Worm (Caenorhabditis elegans) whole organism, L1 larva: ENCODE data around the gene nlp-34.
A peak's percentile ranks its signal among the peaks of the same experiment; 100 is the strongest.

Experiments
- C04F5.9 ChIP-seq: sonication (generic microtip); optimal IDR thresholded peaks from 2 replicates; lab custom pipeline; 2016; ENCODE audit warnings: missing genetic modification characterization, missing compliant biosample characterization
- C34B4.2 ChIP-seq: sonication (generic microtip); optimal IDR thresholded peaks from 2 replicates; lab custom pipeline; 2017; ENCODE audit warnings: mild to moderate bottlenecking, missing genetic modification characterization, missing compliant biosample characterization
- Y116A8C.19 ChIP-seq: sonication (generic microtip); optimal IDR thresholded peaks from 2 replicates; lab custom pipeline; 2016; ENCODE audit warnings: missing compliant biosample characterization, missing genetic modification characterization, borderline replicate concordance
- blmp-1 ChIP-seq: fragments of 150-350 bp; optimal IDR thresholded peaks from 2 replicates; lab custom pipeline; 2014; ENCODE audit warnings: missing biosample characterization, missing genetic modification characterization
- ceh-82 ChIP-seq, 3 experiments: fragments of 150-350 bp in 1 of 3; sonication (generic microtip) in 2 of 3; optimal IDR thresholded peaks; 2 replicates each; lab custom pipeline; 2014 to 2017; ENCODE audit warnings: missing biosample characterization in 3 of 3, missing genetic modification characterization in 3 of 3
- ceh-88 ChIP-seq: fragments of 200-800 bp; sonication (Bioruptor generic); IDR thresholded peaks from 2 replicates; pipeline ENCODE4 v1.3.6; 2022; ENCODE audit warnings: missing genetic modification characterization, missing compliant biosample characterization
- dpl-1 ChIP-seq, 3 experiments: fragments of 150-350 bp in 2 of 3; sonication (generic microtip) in 1 of 3; optimal IDR thresholded peaks; 2 replicates each; lab custom pipeline; 2014 to 2017; ENCODE audit warnings: missing biosample characterization in 3 of 3, missing genetic modification characterization in 3 of 3, missing genetic modification reagents in 3 of 3
- dsc-1 ChIP-seq: sonication (generic microtip); optimal IDR thresholded peaks from 2 replicates; lab custom pipeline; 2016; ENCODE audit warnings: mild to moderate bottlenecking, missing genetic modification characterization, missing compliant biosample characterization
- efl-1 ChIP-seq, 4 experiments: fragments of 150-350 bp; optimal IDR thresholded peaks in 3 of 4; peaks in 1 of 4; 1 replicate in 1 of 4; 2 replicates in 3 of 4; lab custom pipeline; 2014; ENCODE audit warnings: missing biosample characterization in 2 of 4, missing genetic modification characterization in 2 of 4, missing genetic modification reagents in 2 of 4
- efl-3 ChIP-seq: fragments of 200-800 bp; sonication (Bioruptor generic); optimal IDR thresholded peaks from 2 replicates; lab custom pipeline; 2018; ENCODE audit warnings: mild to moderate bottlenecking, missing genetic modification characterization, missing compliant biosample characterization
- egl-13 ChIP-seq: sonication (generic microtip); optimal IDR thresholded peaks from 2 replicates; lab custom pipeline; 2016; ENCODE audit warnings: missing genotype, missing genetic modification reagents, missing genetic modification characterization, missing compliant biosample characterization
- elt-3 ChIP-seq, 6 experiments: fragments of 150-350 bp in 1 of 6; sonication (generic microtip); optimal IDR thresholded peaks; 2 replicates each; lab custom pipeline; 2017 to 2018; ENCODE audit warnings: missing biosample characterization in 6 of 6, missing genetic modification characterization in 6 of 6, inconsistent platforms in 1 of 6
- fkh-10 ChIP-seq: sonication (generic microtip); optimal IDR thresholded peaks from 2 replicates; lab custom pipeline; 2017; ENCODE audit warnings: missing biosample characterization, missing genetic modification reagents, missing genetic modification characterization
- fkh-4 ChIP-seq: sonication (generic microtip); optimal IDR thresholded peaks from 2 replicates; lab custom pipeline; 2016; ENCODE audit warnings: missing compliant biosample characterization, missing genetic modification characterization, borderline replicate concordance
- fos-1 ChIP-seq: fragments of 150-350 bp; optimal IDR thresholded peaks from 2 replicates; lab custom pipeline; 2014; ENCODE audit warnings: missing biosample characterization, missing genetic modification characterization
- grh-1 ChIP-seq: fragments of 200-800 bp; sonication (Bioruptor generic); IDR thresholded peaks from 2 replicates; pipeline ENCODE4 v1.3.6; 2022; ENCODE audit warnings: missing genetic modification reagents, missing genetic modification characterization, missing compliant biosample characterization
- hlh-4 ChIP-seq: sonication (generic microtip); optimal IDR thresholded peaks from 2 replicates; lab custom pipeline; 2016; ENCODE audit warnings: mild to moderate bottlenecking, missing genetic modification characterization, missing compliant biosample characterization
- hpl-2 ChIP-seq: fragments of 150-350 bp; optimal IDR thresholded peaks from 2 replicates; lab custom pipeline; 2014; ENCODE audit warnings: missing biosample characterization, missing genetic modification reagents, missing genetic modification characterization
- irx-1 ChIP-seq: sonication (generic microtip); optimal IDR thresholded peaks from 2 replicates; lab custom pipeline; 2016; ENCODE audit warnings: missing genetic modification characterization, missing compliant biosample characterization
- lin-14 ChIP-seq: fragments of 200-800 bp; sonication (Bioruptor generic); optimal IDR thresholded peaks from 2 replicates; lab custom pipeline; 2018; ENCODE audit warnings: mild to moderate bottlenecking, missing genetic modification characterization, moderate library complexity, missing compliant biosample characterization
- lin-35 ChIP-seq, 2 experiments: fragments of 150-350 bp; optimal IDR thresholded peaks; 2 replicates each; lab custom pipeline; 2014; ENCODE audit warnings: missing biosample characterization in 2 of 2, missing genetic modification characterization in 2 of 2, missing genetic modification reagents in 2 of 2
- lin-39 ChIP-seq: fragments of 150-350 bp; optimal IDR thresholded peaks from 2 replicates; lab custom pipeline; 2014; ENCODE audit warnings: missing biosample characterization, missing genetic modification reagents, missing genetic modification characterization
- lir-3 ChIP-seq: sonication (generic microtip); optimal IDR thresholded peaks from 2 replicates; lab custom pipeline; 2016; ENCODE audit warnings: mild to moderate bottlenecking, missing genetic modification characterization, moderate library complexity, missing compliant biosample characterization; ENCODE audit not compliant: poor library complexity
- lsy-2 ChIP-seq, 2 experiments: fragments of 150-350 bp; optimal IDR thresholded peaks; 2 replicates each; lab custom pipeline; 2014; ENCODE audit warnings: missing biosample characterization in 2 of 2, missing genetic modification characterization in 2 of 2
- mab-9 ChIP-seq: fragments of 200-800 bp; sonication (Bioruptor generic); IDR thresholded peaks from 2 replicates; pipeline ENCODE4 v1.3.6; 2022; ENCODE audit warnings: missing genetic modification reagents, missing genetic modification characterization, missing compliant biosample characterization
- mdl-1 ChIP-seq, 2 experiments: fragments of 150-350 bp; optimal IDR thresholded peaks; 2 replicates each; lab custom pipeline; 2014 to 2017; ENCODE audit warnings: missing biosample characterization in 2 of 2, missing genetic modification characterization in 2 of 2, inconsistent platforms in 1 of 2
- nhr-20 ChIP-seq: sonication (generic microtip); optimal IDR thresholded peaks from 2 replicates; lab custom pipeline; 2016; ENCODE audit warnings: mild to moderate bottlenecking, missing genetic modification characterization, missing compliant biosample characterization
- nhr-237 ChIP-seq: fragments of 150-350 bp; optimal IDR thresholded peaks from 2 replicates; lab custom pipeline; 2014; ENCODE audit warnings: missing biosample characterization, missing genetic modification characterization
- nhr-71 ChIP-seq: sonication (generic microtip); optimal IDR thresholded peaks from 2 replicates; lab custom pipeline; 2016; ENCODE audit warnings: mild to moderate bottlenecking, missing genetic modification characterization, moderate library complexity, missing compliant biosample characterization
- nhr-76 ChIP-seq: sonication (generic microtip); optimal IDR thresholded peaks from 2 replicates; lab custom pipeline; 2017; ENCODE audit warnings: missing biosample characterization, missing genetic modification characterization
- nhr-84 ChIP-seq: sonication (generic microtip); optimal IDR thresholded peaks from 2 replicates; lab custom pipeline; 2017; ENCODE audit warnings: missing biosample characterization, missing genetic modification characterization
- nhr-85 ChIP-seq: sonication (generic microtip); peaks from one replicate; lab custom pipeline; 2016; ENCODE audit warnings: missing genetic modification characterization, inconsistent platforms, missing compliant biosample characterization
- nhr-90 ChIP-seq: sonication (generic microtip); optimal IDR thresholded peaks from 2 replicates; lab custom pipeline; 2016; ENCODE audit warnings: mild to moderate bottlenecking, missing genetic modification characterization, missing compliant biosample characterization; ENCODE audit not compliant: poor library complexity
- pag-3 ChIP-seq: sonication (generic microtip); optimal IDR thresholded peaks from 2 replicates; lab custom pipeline; 2017; ENCODE audit warnings: missing genetic modification characterization, mild to moderate bottlenecking, missing compliant biosample characterization, antibody characterized with exemption, borderline replicate concordance; ENCODE audit not compliant: insufficient read depth
- pqm-1 ChIP-seq: sonication (generic microtip); optimal IDR thresholded peaks from 3 replicates; lab custom pipeline; 2017; ENCODE audit warnings: missing biosample characterization, missing genetic modification characterization
- rnt-1 ChIP-seq: sonication (generic microtip); optimal IDR thresholded peaks from 2 replicates; lab custom pipeline; 2016; ENCODE audit warnings: mild to moderate bottlenecking, missing genetic modification characterization, moderate library complexity, missing compliant biosample characterization
- snpc-4 ChIP-seq: fragments of 150-350 bp; optimal IDR thresholded peaks from 2 replicates; lab custom pipeline; 2014; ENCODE audit warnings: missing biosample characterization, missing genetic modification characterization
- snu-23 ChIP-seq: sonication (generic microtip); optimal IDR thresholded peaks from 2 replicates; lab custom pipeline; 2016; ENCODE audit warnings: missing genetic modification characterization, missing compliant biosample characterization
- unc-62 ChIP-seq: fragments of 150-350 bp; optimal IDR thresholded peaks from 2 replicates; lab custom pipeline; 2014; ENCODE audit warnings: missing biosample characterization, missing genetic modification reagents, missing genetic modification characterization
- unc-86 ChIP-seq: sonication (generic microtip); optimal IDR thresholded peaks from 2 replicates; lab custom pipeline; 2016; ENCODE audit warnings: missing genetic modification characterization, missing compliant biosample characterization
- zip-4 ChIP-seq: fragments of 200-800 bp; sonication (Bioruptor generic); optimal IDR thresholded peaks from 2 replicates; lab custom pipeline; 2018; ENCODE audit warnings: mild to moderate bottlenecking, missing genetic modification characterization, moderate library complexity, missing compliant biosample characterization
- ztf-11 ChIP-seq, 2 experiments: sonication (generic microtip); optimal IDR thresholded peaks; 2 replicates each; lab custom pipeline; 2016 to 2017; ENCODE audit warnings: missing genetic modification characterization in 2 of 2, missing biosample characterization in 1 of 2, missing compliant biosample characterization in 1 of 2
- ztf-4 ChIP-seq: fragments of 150-350 bp; optimal IDR thresholded peaks from 2 replicates; lab custom pipeline; 2014; ENCODE audit warnings: missing biosample characterization, missing genetic modification characterization

nlp-34 gene

DNA sequence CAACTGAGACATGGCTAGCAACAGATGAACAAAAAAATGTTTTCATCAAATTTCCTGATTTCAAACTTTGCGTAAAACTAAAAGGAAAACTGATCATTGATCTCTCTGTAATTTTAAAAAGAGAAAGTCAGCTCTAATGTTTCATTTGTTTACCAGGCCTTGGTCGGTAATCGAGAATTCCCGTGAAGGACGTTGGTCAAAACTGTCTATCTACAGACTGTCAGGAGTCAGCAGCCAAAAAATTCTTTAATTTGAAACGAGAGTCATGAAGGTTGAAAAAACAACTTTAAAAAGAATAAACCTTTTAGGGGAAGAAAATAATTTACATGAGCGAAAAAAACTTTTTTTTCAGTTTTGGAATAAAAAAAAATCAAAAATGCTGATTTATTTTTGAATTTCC lies 6.2 kb upstream of the nlp-34 start (continued):
- no peak for TF ChIP-seq Y116A8C.19 (tag; lab: Kevin White, UChicago)
- TF ChIP-seq fkh-4 (tag; lab: Kevin White, UChicago), result no peak
- no peak for TF ChIP-seq lir-3 (tag; lab: Kevin White, UChicago)
- TF ChIP-seq pag-3 (tag; lab: Kevin White, UChicago), result no peak
- TF ChIP-seq ceh-88 (GFP tag; lab: Robert Waterston, UW), result no peak
- TF ChIP-seq snpc-4 (tag; lab: Kevin White, UChicago), result no peak
- no peak for TF ChIP-seq grh-1
- no peak for TF ChIP-seq ztf-4 (tag; lab: Kevin White, UChicago)
- TF ChIP-seq nhr-237, result no peak
- no peak for TF ChIP-seq egl-13 (tag; lab: Kevin White, UChicago)
- TF ChIP-seq hpl-2 (GFP tag; lab: Kevin White, UChicago), result no peak
- no peak for TF ChIP-seq unc-62
- no peak for TF ChIP-seq ceh-82 (tag; optimal IDR thresholded peaks at IDR 0.05; lab: Kevin White, UChicago)
- TF ChIP-seq mab-9, result no peak
- no peak for TF ChIP-seq efl-3 (GFP tag; lab: Kevin White, UChicago)
- no peak for TF ChIP-seq fkh-10 (GFP tag; lab: Kevin White, UChicago)
- TF ChIP-seq irx-1 (tag; lab: Kevin White, UChicago), result no peak
- TF ChIP-seq pqm-1 (tag; lab: Kevin White, UChicago), result no peak
- no peak for TF ChIP-seq nhr-76 (tag; lab: Kevin White, UChicago)
- no peak for TF ChIP-seq hlh-4 (tag; lab: Kevin White, UChicago)
- TF ChIP-seq zip-4 (GFP tag; lab: Kevin White, UChicago), result no peak
- no peak for TF ChIP-seq rnt-1
- no peak for TF ChIP-seq lin-35 (GFP tag; optimal IDR thresholded peaks at IDR 0.05; lab: Kevin White, UChicago)
- TF ChIP-seq nhr-20 (tag; lab: Kevin White, UChicago), result peak; percentile 42

DNA sequence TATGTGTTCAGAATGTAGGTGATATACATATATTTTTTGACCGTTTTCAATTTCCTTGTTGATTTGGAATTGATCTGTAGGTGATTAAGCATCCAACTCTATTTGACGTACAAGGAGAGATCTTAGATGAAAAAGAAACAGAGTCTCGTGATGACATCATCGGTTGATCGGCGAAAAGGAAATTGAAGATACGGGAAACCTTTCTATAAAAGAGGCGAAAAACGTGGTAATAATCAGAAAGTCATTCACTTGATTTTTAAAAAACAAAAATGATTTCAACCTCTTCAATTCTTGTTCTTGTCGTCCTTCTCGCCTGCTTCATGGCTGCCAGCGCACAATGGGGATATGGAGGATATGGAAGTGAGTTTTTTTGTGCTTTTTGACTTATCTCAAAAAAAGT lies 5.2 kb upstream of the nlp-34 start, which contains the start of gene nlp-29:
Gene nlp-29, plus strand, starts transcription at position 248 of the 400 bp plus-strand sequence.
- TF ChIP-seq nhr-71 (tag; lab: Kevin White, UChicago) (peak; percentile 58), nhr-84 (tag; lab: Kevin White, UChicago) (no peak), lsy-2 (tag; optimal IDR thresholded peaks at IDR 0.05; lab: Kevin White, UChicago) (no peak), grh-1 (0 out of 2 replicates have a peak, but pooled peaks have one; percentile 24), nhr-20 (tag; lab: Kevin White, UChicago) (peak; percentile 71), pqm-1 (tag; lab: Kevin White, UChicago) (no peak), rnt-1 (no peak), dsc-1 (tag; lab: Kevin White, UChicago) (no peak), ztf-11 (tag; optimal IDR thresholded peaks at IDR 0.05; lab: Kevin White, UChicago) (no peak), fkh-10 (GFP tag; lab: Kevin White, UChicago) (no peak), fos-1 (no peak), nhr-85 (tag; lab: Kevin White, UChicago) (peak; percentile 86), efl-1 (optimal IDR thresholded peaks at IDR 0.05; lab: Kevin White, UChicago) (no peak), efl-1 (GFP tag; optimal IDR thresholded peaks at IDR 0.05 in 1 of 2; lab: Kevin White, UChicago) (no peak), lin-39 (tag; lab: Kevin White, UChicago) (no peak), nhr-237 (no peak), lin-35 (GFP tag; optimal IDR thresholded peaks at IDR 0.05; lab: Kevin White, UChicago) (peak in 1 of 2 experiments; percentile 15), snu-23 (GFP tag; lab: Kevin White, UChicago) (peak; percentile 50), blmp-1 (tag; lab: Kevin White, UChicago) (peak; percentile 87), mdl-1 (tag; optimal IDR thresholded peaks at IDR 0.05; lab: Kevin White, UChicago) (peak in 1 of 2 experiments; percentile 9), nhr-90 (tag; lab: Kevin White, UChicago) (no peak), elt-3 (tag; optimal IDR thresholded peaks at IDR 0.05; lab: Kevin White, UChicago) (peak in 1 of 6 experiments; percentile 56), lin-14 (peak; percentile 46), C04F5.9 (no peak), dpl-1 (GFP tag; optimal IDR thresholded peaks at IDR 0.05; lab: Kevin White, UChicago) (no peak), unc-86 (no peak), C34B4.2 (tag; lab: Kevin White, UChicago) (no peak), zip-4 (GFP tag; lab: Kevin White, UChicago) (no peak)
